Fruit fly (Drosophila melanogaster) whole organism, embryonic: Measurements from ENCODE around the gene rho-6.

Source experiments
- CG10543 ChIP-seq: fragments of 200-800 bp; sonication (Bioruptor generic); optimal IDR thresholded peaks from 3 replicates; lab custom pipeline; 2017; ENCODE audit warnings: missing biosample characterization, mild to moderate bottlenecking, missing genetic modification characterization, moderate library complexity
- CG11560 ChIP-seq: fragments of 200-800 bp; sonication (Bioruptor generic); IDR thresholded peaks from 3 replicates; pipeline ENCODE4 v1.3.6; 2022; ENCODE audit warnings: missing biosample characterization, missing genetic modification characterization
- CG12219 ChIP-seq: fragments of 200-800 bp; sonication (Bioruptor generic); optimal IDR thresholded peaks from 3 replicates; lab custom pipeline; 2018; ENCODE audit warnings: missing biosample characterization, mild to moderate bottlenecking, missing genetic modification characterization
- CG1603 ChIP-seq: fragments of 200-800 bp; sonication (Bioruptor generic); optimal IDR thresholded peaks from 2 replicates; lab custom pipeline; 2019; ENCODE audit warnings: missing biosample characterization, mild to moderate bottlenecking, missing genetic modification characterization, moderate library complexity
- CG17568 ChIP-seq: fragments of 200-800 bp; sonication (Bioruptor generic); optimal IDR thresholded peaks from 2 replicates; lab custom pipeline; 2018; ENCODE audit warnings: missing biosample characterization, mild to moderate bottlenecking, missing genetic modification characterization, moderate library complexity
- CG17612 ChIP-seq: fragments of 200-800 bp; sonication (Bioruptor generic); IDR thresholded peaks from 2 replicates; pipeline ENCODE4 v1.3.6; 2022; ENCODE audit warnings: missing biosample characterization, missing genetic modification characterization
- CG17829 ChIP-seq: fragments of 200-800 bp; optimal IDR thresholded peaks from 2 replicates; lab custom pipeline; 2019; ENCODE audit warnings: missing biosample characterization, mild to moderate bottlenecking, missing genetic modification characterization, moderate library complexity
- CG2129 ChIP-seq: fragments of 200-800 bp; sonication (Bioruptor generic); IDR thresholded peaks from 2 replicates; pipeline ENCODE4 v1.3.6; 2022; ENCODE audit warnings: missing biosample characterization, missing genetic modification characterization; ENCODE audit not compliant: partially characterized antibody
- CG4404 ChIP-seq: fragments of 200-800 bp; sonication (Bioruptor generic); IDR thresholded peaks from 2 replicates; pipeline ENCODE4 v1.3.6; 2022; ENCODE audit warnings: missing biosample characterization, missing genetic modification characterization
- CG4730 ChIP-seq: fragments of 200-800 bp; sonication (Bioruptor generic); IDR thresholded peaks from 2 replicates; pipeline ENCODE4 v1.3.6; 2022; ENCODE audit warnings: missing biosample characterization, missing genetic modification characterization
- CG5180 ChIP-seq: fragments of 200-800 bp; sonication (Bioruptor generic); optimal IDR thresholded peaks from 3 replicates; lab custom pipeline; 2017; ENCODE audit warnings: missing biosample characterization, missing genetic modification characterization, mild to moderate bottlenecking, moderate library complexity, missing genetic modification reagents
- CG6175 ChIP-seq: fragments of 200-800 bp; sonication (Bioruptor generic); IDR thresholded peaks from 3 replicates; pipeline ENCODE4 v1.3.6; 2022; ENCODE audit warnings: missing biosample characterization, missing genetic modification characterization
- CG8388 ChIP-seq: fragments of 200-800 bp; sonication (Bioruptor generic); optimal IDR thresholded peaks from 2 replicates; lab custom pipeline; 2019; ENCODE audit warnings: missing biosample characterization, mild to moderate bottlenecking, missing genetic modification characterization, moderate library complexity
- CG8765 ChIP-seq: fragments of 200-800 bp; sonication (Bioruptor generic); IDR thresholded peaks from 2 replicates; pipeline ENCODE4 v1.3.6; 2022; ENCODE audit warnings: missing biosample characterization, missing genetic modification characterization
- CG8924 ChIP-seq: fragments of 200-800 bp; optimal IDR thresholded peaks from 3 replicates; lab custom pipeline; 2019; ENCODE audit warnings: missing biosample characterization, mild to moderate bottlenecking, missing genetic modification characterization, moderate library complexity
- Chrac-16 ChIP-seq: fragments of 200-800 bp; sonication (Bioruptor generic); optimal IDR thresholded peaks from 3 replicates; lab custom pipeline; 2016; ENCODE audit warnings: missing biosample characterization, missing genetic modification characterization
- D19A ChIP-seq: fragments of 200-800 bp; optimal IDR thresholded peaks from 3 replicates; lab custom pipeline; 2019; ENCODE audit warnings: missing biosample characterization, mild to moderate bottlenecking, missing genetic modification characterization, moderate library complexity
- Dbx ChIP-seq: fragments of 200-800 bp; sonication (Bioruptor generic); IDR thresholded peaks from 3 replicates; pipeline ENCODE4 v1.3.6; 2022; ENCODE audit warnings: missing biosample characterization, missing genetic modification characterization
- Dfd ChIP-seq, 2 experiments: fragments of >200 bp; optimal IDR thresholded peaks; 2 replicates each; lab custom pipeline; 2017; ENCODE audit warnings: missing biosample characterization in 2 of 2, missing genetic modification characterization in 2 of 2
- Doc2 ChIP-seq: fragments of 200-800 bp; sonication (Bioruptor generic); IDR thresholded peaks from 2 replicates; pipeline ENCODE4 v1.3.6; 2022; ENCODE audit warnings: missing biosample characterization, missing genetic modification characterization
- Dp ChIP-seq: fragments of 200-800 bp; sonication (Bioruptor generic); optimal IDR thresholded peaks from 2 replicates; lab custom pipeline; 2018; ENCODE audit warnings: missing biosample characterization, mild to moderate bottlenecking, missing genetic modification characterization, moderate library complexity
- HmgZ ChIP-seq: fragments of 200-800 bp; sonication (Bioruptor generic); optimal IDR thresholded peaks from 2 replicates; lab custom pipeline; 2018; ENCODE audit warnings: missing biosample characterization, mild to moderate bottlenecking, missing genetic modification characterization
- NC2α ChIP-seq: fragments of 200-800 bp; sonication (Bioruptor generic); optimal IDR thresholded peaks from 2 replicates; lab custom pipeline; 2016; ENCODE audit warnings: missing biosample characterization, missing genetic modification characterization
- NC2β ChIP-seq: fragments of 200-800 bp; sonication (Bioruptor generic); optimal IDR thresholded peaks from 2 replicates; lab custom pipeline; 2016; ENCODE audit warnings: missing biosample characterization, missing genetic modification characterization
- Rfx ChIP-seq: fragments of 200-800 bp; sonication (Bioruptor generic); IDR thresholded peaks from 2 replicates; pipeline ENCODE4 v1.3.6; 2022; ENCODE audit warnings: missing biosample characterization, missing genetic modification characterization
- ara ChIP-seq: fragments of 200-800 bp; sonication (Bioruptor generic); IDR thresholded peaks from 2 replicates; pipeline ENCODE4 v1.3.6; 2022; ENCODE audit warnings: missing biosample characterization, missing genetic modification characterization
- az2 ChIP-seq: fragments of 200-800 bp; sonication (Bioruptor generic); optimal IDR thresholded peaks from 3 replicates; lab custom pipeline; 2016; ENCODE audit warnings: missing biosample characterization, missing genetic modification characterization
- bab2 ChIP-seq: fragments of 200-800 bp; sonication (Bioruptor generic); optimal IDR thresholded peaks from 2 replicates; lab custom pipeline; 2016; ENCODE audit warnings: missing biosample characterization, missing genetic modification characterization
- disco-r ChIP-seq: fragments of 200-800 bp; sonication (Bioruptor generic); optimal IDR thresholded peaks from 2 replicates; lab custom pipeline; 2016; ENCODE audit warnings: missing biosample characterization, missing genetic modification characterization
- fu2 ChIP-seq: fragments of 200-800 bp; sonication (Bioruptor generic); optimal IDR thresholded peaks from 2 replicates; lab custom pipeline; 2016; ENCODE audit warnings: missing biosample characterization, missing genetic modification characterization
- gro ChIP-seq: fragments of 200-800 bp; sonication (Bioruptor generic); optimal IDR thresholded peaks from 2 replicates; lab custom pipeline; 2016; ENCODE audit warnings: missing biosample characterization, missing genetic modification characterization
- gt ChIP-seq: fragments of 200-800 bp; sonication (Bioruptor generic); IDR thresholded peaks from 2 replicates; pipeline ENCODE4 v1.3.6; 2022; ENCODE audit warnings: missing biosample characterization, missing genetic modification characterization
- h ChIP-seq: fragments of >200 bp; optimal IDR thresholded peaks from 2 replicates; lab custom pipeline; 2017
- hth ChIP-seq: fragments of >200 bp; optimal IDR thresholded peaks from 2 replicates; lab custom pipeline; 2017; ENCODE audit warnings: inconsistent platforms
- ken ChIP-seq: fragments of 200-800 bp; sonication (Bioruptor generic); IDR thresholded peaks from 3 replicates; pipeline ENCODE4 v1.3.6; 2022; ENCODE audit warnings: missing biosample characterization, missing genetic modification characterization
- lov ChIP-seq, 2 experiments: fragments of 200-800 bp in 1 of 2; fragments of >200 bp in 1 of 2; sonication (Bioruptor generic) in 1 of 2; IDR thresholded peaks in 1 of 2; optimal IDR thresholded peaks in 1 of 2; 2 replicates in 1 of 2; 3 replicates in 1 of 2; pipeline versions ENCODE4 v1.3.6 to Lab custom; 2017 to 2022; ENCODE audit warnings: missing biosample characterization in 1 of 2, missing genetic modification characterization in 1 of 2
- nerfin-2 ChIP-seq: fragments of 200-800 bp; sonication (Bioruptor generic); IDR thresholded peaks from 2 replicates; pipeline ENCODE4 v1.3.6; 2022; ENCODE audit warnings: missing biosample characterization, missing genetic modification characterization; ENCODE audit not compliant: partially characterized antibody
- pfk ChIP-seq: fragments of 200-800 bp; sonication (Bioruptor generic); optimal IDR thresholded peaks from 2 replicates; lab custom pipeline; 2018; ENCODE audit warnings: missing biosample characterization, mild to moderate bottlenecking, missing genetic modification characterization, moderate library complexity
- prd ChIP-seq, 3 experiments: fragments of >200 bp in 2 of 3; fragments of 200-800 bp in 1 of 3; sonication (Bioruptor generic) in 1 of 3; optimal IDR thresholded peaks in 2 of 3; IDR thresholded peaks in 1 of 3; 2 replicates in 2 of 3; 3 replicates in 1 of 3; pipeline versions ENCODE4 v1.3.6 to Lab custom; 2017 to 2022; ENCODE audit warnings: missing biosample characterization in 1 of 3, missing genetic modification characterization in 1 of 3
- pros ChIP-seq: fragments of 200-800 bp; sonication (Bioruptor generic); optimal IDR thresholded peaks from 3 replicates; lab custom pipeline; 2019; ENCODE audit warnings: missing biosample characterization, mild to moderate bottlenecking, missing genetic modification characterization, moderate library complexity
- repo ChIP-seq: fragments of 200-800 bp; sonication (Bioruptor generic); optimal IDR thresholded peaks from 2 replicates; lab custom pipeline; 2016; ENCODE audit warnings: missing biosample characterization, missing genetic modification characterization
- sd ChIP-seq: fragments of 200-800 bp; sonication (Bioruptor generic); optimal IDR thresholded peaks from 3 replicates; lab custom pipeline; 2018; ENCODE audit warnings: missing biosample characterization, mild to moderate bottlenecking, missing genetic modification characterization, moderate library complexity
- sens-2 ChIP-seq: fragments of 200-800 bp; sonication (Bioruptor generic); IDR thresholded peaks from 2 replicates; pipeline ENCODE4 v1.3.6; 2022; ENCODE audit warnings: missing biosample characterization, missing genetic modification characterization
- sima ChIP-seq: fragments of 200-800 bp; sonication (Bioruptor generic); optimal IDR thresholded peaks from 2 replicates; lab custom pipeline; 2016; ENCODE audit warnings: missing biosample characterization, missing genetic modification characterization
- sob ChIP-seq: fragments of 200-800 bp; sonication (Bioruptor generic); IDR thresholded peaks from 2 replicates; pipeline ENCODE4 v1.3.6; 2022; ENCODE audit warnings: missing biosample characterization, missing genetic modification characterization
- wdn ChIP-seq: fragments of 200-800 bp; sonication (Bioruptor generic); IDR thresholded peaks from 2 replicates; pipeline ENCODE4 v1.3.6; 2022; ENCODE audit warnings: missing biosample characterization, missing genetic modification characterization
- yki ChIP-seq: fragments of >200 bp; optimal IDR thresholded peaks from 3 replicates; lab custom pipeline; 2018
- zfh1 ChIP-seq: fragments of 200-800 bp; sonication (Bioruptor generic); IDR thresholded peaks from 3 replicates; pipeline ENCODE4 v1.3.6; 2022; ENCODE audit warnings: missing biosample characterization, missing genetic modification characterization

rho-6 gene

dm6 chr2L:12103231-12104210, 29.7 kb downstream of the rho-6 start, which contains the start of the genes Patsas and ThrRS (continued):
- TF ChIP-seq Dfd (GFP tag; optimal IDR thresholded peaks at IDR 0.05; lab: Kevin White, UChicago) (peak in 1 of 2 experiments; percentile 39), CG1603 (peak; percentile 65), Chrac-16 (peak; percentile 85), CG10543 (GFP tag; lab: Kevin White, UChicago) (peak; percentile 87), bab2 (GFP tag; lab: Kevin White, UChicago) (peak; percentile 77), ken (GFP tag; lab: Robert Waterston, UW) (peak; percentile 80; the same call in 2 of the 3 replicates), Dbx (GFP tag; lab: Robert Waterston, UW) (peak; percentile 84), yki (lab: Kevin White, UChicago) (no peak), wdn (GFP tag; lab: Robert Waterston, UW) (peak; percentile 71; the same call in 1 of the 2 replicates), HmgZ (tag; lab: Kevin White, UChicago) (peak; percentile 52), CG17568 (GFP tag; lab: Kevin White, UChicago) (no peak), repo (peak; percentile 4), CG12219 (peak; percentile 26), Rfx (GFP tag; lab: Robert Waterston, UW) (peak; percentile 87), nerfin-2 (GFP tag; lab: Robert Waterston, UW) (no peak), Dp (peak; percentile 75), CG4404 (GFP tag; lab: Robert Waterston, UW) (peak; percentile 86), NC2β (GFP tag; lab: Kevin White, UChicago) (peak; percentile 67), CG11560 (tag; lab: Robert Waterston, UW) (0 out of 3 replicates have a peak, but pooled peaks have one; percentile 51), prd (optimal IDR thresholded peaks at IDR 0.05; lab: Kevin White, UChicago) (no peak), prd (GFP tag; IDR thresholded peaks at IDR 0.05; lab: Robert Waterston, UW) (peak; percentile 98), zfh1 (GFP tag; lab: Robert Waterston, UW) (peak; percentile 78), Doc2 (0 out of 2 replicates have a peak, but pooled peaks have one; percentile 16), CG17829 (peak; percentile 84), CG8388 (peak; percentile 77), NC2α (GFP tag; lab: Kevin White, UChicago) (no peak), sima (GFP tag; lab: Kevin White, UChicago) (peak; percentile 36), sob (GFP tag; lab: Robert Waterston, UW) (peak; percentile 82), ara (GFP tag; lab: Robert Waterston, UW) (peak; percentile 78; the same call in 1 of the 2 replicates), CG6175 (GFP tag; lab: Robert Waterston, UW) (no peak; the same call in 2 of the 3 replicates), pros (no peak), gro (GFP tag; lab: Kevin White, UChicago) (peak; percentile 46), CG8924 (peak; percentile 86), CG5180 (GFP tag; lab: Kevin White, UChicago) (no peak), CG2129 (GFP tag; lab: Robert Waterston, UW) (no peak), h (lab: Kevin White, UChicago) (no peak), CG17612 (peak; percentile 62; the same call in 1 of the 2 replicates), hth (lab: Kevin White, UChicago) (no peak), gt (peak; percentile 53; the same call in 1 of the 2 replicates), lov (optimal IDR thresholded peaks at IDR 0.05; lab: Kevin White, UChicago) (no peak), lov (GFP tag; IDR thresholded peaks at IDR 0.05; lab: Robert Waterston, UW) (0 out of 3 replicates have a peak, but pooled peaks have one; percentile 15), sens-2 (GFP tag; lab: Robert Waterston, UW) (peak; percentile 23; the same call in 1 of the 2 replicates), sd (tag; lab: Kevin White, UChicago) (peak; percentile 61), D19A (tag; lab: Kevin White, UChicago) (peak; percentile 70), fu2 (GFP tag; lab: Kevin White, UChicago) (peak; percentile 69), disco-r (GFP tag; lab: Kevin White, UChicago) (peak; percentile 4), CG8765 (no peak), az2 (GFP tag; lab: Kevin White, UChicago) (peak; percentile 87), CG4730 (peak; percentile 81), pfk (no peak)
